Fruit fly (Drosophila melanogaster) whole organism, embryonic: ENCODE measurements around the gene Caper.
A peak's percentile ranks its signal among the peaks of the same experiment; 100 is the strongest.

Source experiments
- Blimp-1 ChIP-seq: fragments of 200-800 bp; sonication (Bioruptor generic); optimal IDR thresholded peaks from 3 replicates; lab custom pipeline; 2018; ENCODE audit warnings: missing biosample characterization, missing genetic modification characterization, mild to moderate bottlenecking, moderate library complexity, missing genetic modification reagents
- CG10274 ChIP-seq: fragments of 200-800 bp; sonication (Bioruptor generic); optimal IDR thresholded peaks from 3 replicates; lab custom pipeline; 2017; ENCODE audit warnings: missing biosample characterization, mild to moderate bottlenecking, missing genetic modification characterization
- CG11560 ChIP-seq: fragments of 200-800 bp; sonication (Bioruptor generic); IDR thresholded peaks from 3 replicates; pipeline ENCODE4 v1.3.6; 2022; ENCODE audit warnings: missing biosample characterization, missing genetic modification characterization
- CG11723 ChIP-seq: fragments of 200-800 bp; sonication (Bioruptor generic); optimal IDR thresholded peaks from 2 replicates; lab custom pipeline; 2017; ENCODE audit warnings: missing biosample characterization, mild to moderate bottlenecking, missing genetic modification characterization
- CG12299 ChIP-seq: fragments of 200-800 bp; sonication (Bioruptor generic); optimal IDR thresholded peaks from 2 replicates; lab custom pipeline; 2018; ENCODE audit warnings: missing biosample characterization, mild to moderate bottlenecking, missing genetic modification characterization
- CG12769 ChIP-seq: fragments of 200-800 bp; sonication (Bioruptor generic); optimal IDR thresholded peaks from 2 replicates; lab custom pipeline; 2019; ENCODE audit warnings: missing biosample characterization, mild to moderate bottlenecking, missing genetic modification characterization, moderate library complexity
- CG12942 ChIP-seq: fragments of 200-800 bp; sonication (Bioruptor generic); optimal IDR thresholded peaks from 3 replicates; lab custom pipeline; 2016; ENCODE audit warnings: missing biosample characterization, missing genetic modification characterization
- CG16779 ChIP-seq: fragments of 200-800 bp; sonication (Bioruptor generic); IDR thresholded peaks from 2 replicates; pipeline ENCODE4 v1.3.6; 2022; ENCODE audit warnings: missing biosample characterization, missing genetic modification characterization
- CG17359 ChIP-seq: fragments of 200-800 bp; sonication (Bioruptor generic); optimal IDR thresholded peaks from 3 replicates; lab custom pipeline; 2018; ENCODE audit warnings: missing biosample characterization, mild to moderate bottlenecking, missing genetic modification characterization, moderate library complexity
- CG17802 ChIP-seq: fragments of 200-800 bp; sonication (Bioruptor generic); optimal IDR thresholded peaks from 2 replicates; lab custom pipeline; 2018; ENCODE audit warnings: missing biosample characterization, mild to moderate bottlenecking, missing genetic modification characterization, moderate library complexity
- CG18599 ChIP-seq: fragments of 200-800 bp; sonication (Bioruptor generic); optimal IDR thresholded peaks from 3 replicates; lab custom pipeline; 2017; ENCODE audit warnings: missing biosample characterization, missing genetic modification characterization, mild to moderate bottlenecking, moderate library complexity, missing genetic modification reagents
- CG31365 ChIP-seq: fragments of 200-800 bp; sonication (Bioruptor generic); optimal IDR thresholded peaks from 2 replicates; lab custom pipeline; 2018; ENCODE audit warnings: missing biosample characterization, mild to moderate bottlenecking, missing genetic modification characterization
- CG31388 ChIP-seq: fragments of 200-800 bp; sonication (Bioruptor generic); optimal IDR thresholded peaks from 2 replicates; lab custom pipeline; 2016; ENCODE audit warnings: missing biosample characterization, missing genetic modification characterization
- CG3163 ChIP-seq: fragments of 200-800 bp; sonication (Bioruptor generic); optimal IDR thresholded peaks from 3 replicates; lab custom pipeline; 2016; ENCODE audit warnings: missing biosample characterization, missing genetic modification characterization
- CG33213 ChIP-seq: fragments of 200-800 bp; sonication (Bioruptor generic); optimal IDR thresholded peaks from 3 replicates; lab custom pipeline; 2016; ENCODE audit warnings: missing biosample characterization, missing genetic modification characterization
- CG3407 ChIP-seq: fragments of 200-800 bp; sonication (Bioruptor generic); optimal IDR thresholded peaks from 2 replicates; lab custom pipeline; 2018; ENCODE audit warnings: missing biosample characterization, mild to moderate bottlenecking, missing genetic modification characterization
- CG3847 ChIP-seq: fragments of 200-800 bp; sonication (Bioruptor generic); IDR thresholded peaks from 2 replicates; pipeline ENCODE4 v1.3.6; 2022; ENCODE audit warnings: missing biosample characterization, missing genetic modification characterization
- CG4424 ChIP-seq: fragments of 200-800 bp; sonication (Bioruptor generic); optimal IDR thresholded peaks from 3 replicates; lab custom pipeline; 2016; ENCODE audit warnings: missing biosample characterization, missing genetic modification characterization
- CG6765 ChIP-seq: fragments of 200-800 bp; sonication (Bioruptor generic); optimal IDR thresholded peaks from 3 replicates; lab custom pipeline; 2017; ENCODE audit warnings: missing biosample characterization, mild to moderate bottlenecking, missing genetic modification characterization
- CG7987 ChIP-seq: fragments of 200-800 bp; sonication (Bioruptor generic); optimal IDR thresholded peaks from 2 replicates; lab custom pipeline; 2018; ENCODE audit warnings: missing biosample characterization, mild to moderate bottlenecking, missing genetic modification characterization, moderate library complexity
- CG8281 ChIP-seq: fragments of 200-800 bp; sonication (Bioruptor generic); optimal IDR thresholded peaks from 2 replicates; lab custom pipeline; 2018; ENCODE audit warnings: missing biosample characterization, mild to moderate bottlenecking, missing genetic modification characterization, moderate library complexity
- CG8478 ChIP-seq: fragments of >200 bp; optimal IDR thresholded peaks from 2 replicates; lab custom pipeline; 2018
- CG8944 ChIP-seq: fragments of 200-800 bp; sonication (Bioruptor generic); optimal IDR thresholded peaks from 3 replicates; lab custom pipeline; 2016; ENCODE audit warnings: missing biosample characterization, missing genetic modification characterization
- CG9932 ChIP-seq: fragments of 200-800 bp; sonication (Bioruptor generic); IDR thresholded peaks from 2 replicates; pipeline ENCODE4 v1.3.6; 2022; ENCODE audit warnings: missing biosample characterization, missing genetic modification characterization
- Chrac-16 ChIP-seq: fragments of 200-800 bp; sonication (Bioruptor generic); optimal IDR thresholded peaks from 3 replicates; lab custom pipeline; 2016; ENCODE audit warnings: missing biosample characterization, missing genetic modification characterization
- CkIIα-i1 ChIP-seq: fragments of 200-800 bp; sonication (Bioruptor generic); IDR thresholded peaks from 2 replicates; pipeline ENCODE4 v1.3.6; 2022; ENCODE audit warnings: missing biosample characterization, missing genetic modification characterization
- Deaf1 ChIP-seq: fragments of 200-800 bp; optimal IDR thresholded peaks from 3 replicates; lab custom pipeline; 2019; ENCODE audit warnings: missing biosample characterization, mild to moderate bottlenecking, missing genetic modification characterization, moderate library complexity
- E2f1 ChIP-seq: fragments of 200-800 bp; sonication (Bioruptor generic); IDR thresholded peaks from 2 replicates; pipeline ENCODE4 v1.3.6; 2022; ENCODE audit warnings: missing biosample characterization, missing genetic modification characterization
- Eip74EF ChIP-seq, 2 experiments: fragments of 200-800 bp in 1 of 2; fragments of >200 bp in 1 of 2; sonication (Bioruptor generic) in 1 of 2; optimal IDR thresholded peaks; 2 replicates each; lab custom pipeline; 2017 to 2019; ENCODE audit warnings: missing biosample characterization in 2 of 2, missing genetic modification characterization in 2 of 2, mild to moderate bottlenecking in 1 of 2, moderate library complexity in 1 of 2
- Elba2 ChIP-seq: fragments of 200-800 bp; sonication (Bioruptor generic); optimal IDR thresholded peaks from 3 replicates; lab custom pipeline; 2016; ENCODE audit warnings: missing biosample characterization, missing genetic modification characterization
- Fer1 ChIP-seq: fragments of 200-800 bp; sonication (Bioruptor generic); optimal IDR thresholded peaks from 2 replicates; lab custom pipeline; 2017; ENCODE audit warnings: missing biosample characterization, mild to moderate bottlenecking, missing genetic modification characterization
- HHEX ChIP-seq: fragments of 200-800 bp; sonication (Bioruptor generic); optimal IDR thresholded peaks from 3 replicates; lab custom pipeline; 2017; ENCODE audit warnings: missing biosample characterization, mild to moderate bottlenecking, missing genetic modification characterization, missing genetic modification reagents
- HLH4C ChIP-seq: fragments of 200-800 bp; sonication (Bioruptor generic); IDR thresholded peaks from 3 replicates; pipeline ENCODE4 v1.3.6; 2022; ENCODE audit warnings: missing biosample characterization, missing genetic modification characterization; ENCODE audit not compliant: partially characterized antibody
- Jarid2 ChIP-seq: fragments of 200-800 bp; sonication (Bioruptor generic); optimal IDR thresholded peaks from 3 replicates; lab custom pipeline; 2017; ENCODE audit warnings: mild to moderate bottlenecking, missing biosample characterization, missing genetic modification reagents, missing genetic modification characterization
- Lhr ChIP-seq: fragments of 200-800 bp; sonication (Bioruptor generic); optimal IDR thresholded peaks from 3 replicates; lab custom pipeline; 2017; ENCODE audit warnings: mild to moderate bottlenecking, missing biosample characterization, missing genetic modification reagents, missing genetic modification characterization
- Optix ChIP-seq: fragments of 200-800 bp; sonication (Bioruptor generic); IDR thresholded peaks from 3 replicates; pipeline ENCODE4 v1.3.6; 2022; ENCODE audit warnings: missing biosample characterization, missing genetic modification characterization
- ab ChIP-seq: fragments of 200-800 bp; sonication (Bioruptor generic); optimal IDR thresholded peaks from 2 replicates; lab custom pipeline; 2016; ENCODE audit warnings: missing biosample characterization, missing genetic modification characterization
- caup ChIP-seq: fragments of 200-800 bp; sonication (Bioruptor generic); optimal IDR thresholded peaks from 3 replicates; lab custom pipeline; 2017; ENCODE audit warnings: missing biosample characterization, mild to moderate bottlenecking, missing genetic modification characterization, moderate library complexity; ENCODE audit not compliant: severe bottlenecking
- ci ChIP-seq: fragments of 200-800 bp; sonication (Bioruptor generic); IDR thresholded peaks from 3 replicates; pipeline ENCODE4 v1.3.6; 2022; ENCODE audit warnings: missing biosample characterization, missing genetic modification characterization
- croc ChIP-seq: fragments of 200-800 bp; sonication (Bioruptor generic); conservative IDR thresholded peaks from 3 replicates; pipeline ENCODE4 v1.3.6; 2022; ENCODE audit warnings: missing biosample characterization, missing genetic modification characterization
- dmrt99B ChIP-seq: fragments of 200-800 bp; sonication (Bioruptor generic); optimal IDR thresholded peaks from 2 replicates; lab custom pipeline; 2018; ENCODE audit warnings: missing biosample characterization, mild to moderate bottlenecking, missing genetic modification characterization, moderate library complexity
- dpn ChIP-seq, 2 experiments: fragments of 200-800 bp; sonication (Bioruptor generic); optimal IDR thresholded peaks; 3 replicates each; lab custom pipeline; 2016; ENCODE audit warnings: missing biosample characterization in 2 of 2, missing genetic modification characterization in 2 of 2
- emc ChIP-seq: fragments of 200-800 bp; sonication (Bioruptor generic); optimal IDR thresholded peaks from 2 replicates; lab custom pipeline; 2016; ENCODE audit warnings: missing biosample characterization, missing genetic modification characterization
- h ChIP-seq: fragments of >200 bp; optimal IDR thresholded peaks from 2 replicates; lab custom pipeline; 2017
- hb ChIP-seq: fragments of 200-800 bp; sonication (Bioruptor generic); IDR thresholded peaks from 3 replicates; pipeline ENCODE4 v1.3.6; 2022; ENCODE audit warnings: missing biosample characterization, missing genetic modification characterization; ENCODE audit not compliant: partially characterized antibody
- pb ChIP-seq: fragments of 200-800 bp; sonication (Bioruptor generic); optimal IDR thresholded peaks from 3 replicates; lab custom pipeline; 2016; ENCODE audit warnings: missing biosample characterization, missing genetic modification characterization
- pzg ChIP-seq: fragments of 200-800 bp; sonication (Bioruptor generic); optimal IDR thresholded peaks from 3 replicates; lab custom pipeline; 2018; ENCODE audit warnings: missing biosample characterization, mild to moderate bottlenecking, missing genetic modification characterization, moderate library complexity
- run ChIP-seq: fragments of 200-800 bp; sonication (Bioruptor generic); optimal IDR thresholded peaks from 3 replicates; lab custom pipeline; 2018; ENCODE audit warnings: missing biosample characterization, mild to moderate bottlenecking, missing genetic modification characterization
- sim ChIP-seq: fragments of 200-800 bp; sonication (Bioruptor generic); IDR thresholded peaks from 2 replicates; pipeline ENCODE4 v1.3.6; 2022; ENCODE audit warnings: missing biosample characterization, missing genetic modification characterization
- toy ChIP-seq: fragments of 200-800 bp; sonication (Bioruptor generic); IDR thresholded peaks from 2 replicates; pipeline ENCODE4 v1.3.6; 2022; ENCODE audit warnings: missing biosample characterization, missing genetic modification characterization
- usp ChIP-seq: fragments of >200 bp; optimal IDR thresholded peaks from 2 replicates; lab custom pipeline; 2017; ENCODE audit warnings: missing biosample characterization, missing genetic modification characterization

Gene Caper

DNA sequence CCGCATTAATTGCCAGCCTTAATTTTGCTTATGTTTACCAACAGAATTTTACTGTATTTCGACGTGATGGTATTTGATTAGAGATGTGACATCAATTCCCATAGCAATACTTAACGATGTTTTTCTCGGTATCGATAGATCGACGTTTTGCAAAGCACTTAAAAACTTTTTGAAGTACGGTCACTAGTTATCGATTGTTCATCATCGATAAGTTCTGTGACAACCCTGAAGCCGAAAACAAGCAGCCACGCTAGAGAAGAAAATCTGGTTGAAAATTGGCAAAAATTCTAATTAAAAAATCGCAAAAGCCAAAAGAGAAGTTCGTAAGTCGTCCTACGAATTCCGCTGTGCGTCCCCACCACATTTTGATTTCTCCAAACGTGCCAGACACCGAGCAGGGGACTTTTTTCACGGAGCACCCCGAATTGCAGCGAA lies at the start of gene Caper, which contains the start of gene Rab30 (continued):
- no peak for TF ChIP-seq ab
- TF ChIP-seq CG4424 (GFP tag; lab: Kevin White, UChicago): peak; percentile 45
- no peak for TF ChIP-seq Optix
- TF ChIP-seq CG8281 (tag; lab: Kevin White, UChicago): no peak
- no peak for TF ChIP-seq CG8478 (lab: Kevin White, UChicago)
- no peak for TF ChIP-seq CG3407
- peak; percentile 94 for TF ChIP-seq pzg (GFP tag; lab: Kevin White, UChicago)
- TF ChIP-seq Deaf1: peak; percentile 58
- no peak for TF ChIP-seq CG11723 (GFP tag; lab: Kevin White, UChicago)
- TF ChIP-seq pb (GFP tag; lab: Kevin White, UChicago): peak; percentile 5
- TF ChIP-seq emc (GFP tag; lab: Kevin White, UChicago): no peak
- TF ChIP-seq CG16779: no peak
- no peak for TF ChIP-seq Elba2
- peak; percentile 39 for TF ChIP-seq Chrac-16 (GFP tag; lab: Kevin White, UChicago)
- peak; percentile 74 for TF ChIP-seq CG33213 (GFP tag; lab: Kevin White, UChicago)
- no peak for TF ChIP-seq E2f1 (GFP tag; lab: Robert Waterston, UW)
- TF ChIP-seq CG18599 (GFP tag; lab: Kevin White, UChicago): no peak
- no peak for TF ChIP-seq CG11560 (tag; lab: Robert Waterston, UW)
- TF ChIP-seq CG7987 (GFP tag; lab: Kevin White, UChicago): peak; percentile 52
- TF ChIP-seq dmrt99B: no peak
- TF ChIP-seq Eip74EF (GFP tag; optimal IDR thresholded peaks at IDR 0.05; lab: Kevin White, UChicago): no peak
- no peak for TF ChIP-seq CG10274 (GFP tag; lab: Kevin White, UChicago)
- TF ChIP-seq CkIIα-i1 (GFP tag; lab: Robert Waterston, UW): no peak
- no peak for TF ChIP-seq usp
- TF ChIP-seq h (lab: Kevin White, UChicago): no peak
- TF ChIP-seq CG31365: no peak
- peak; percentile 97 for TF ChIP-seq hb
- TF ChIP-seq Lhr (GFP tag; lab: Kevin White, UChicago): peak; percentile 54
- TF ChIP-seq caup (GFP tag; lab: Kevin White, UChicago): peak; percentile 52
- no peak for TF ChIP-seq Jarid2 (GFP tag; lab: Kevin White, UChicago)
- TF ChIP-seq CG8944 (GFP tag; lab: Kevin White, UChicago): peak; percentile 53
- no peak for TF ChIP-seq CG31388 (GFP tag; lab: Kevin White, UChicago)
- TF ChIP-seq CG3163: peak; percentile 29
- no peak for TF ChIP-seq run (tag; lab: Kevin White, UChicago)
- TF ChIP-seq CG12769 (tag; lab: Kevin White, UChicago): peak; percentile 70
- TF ChIP-seq CG12299 (tag; lab: Kevin White, UChicago): peak; percentile 55
- TF ChIP-seq CG6765 (GFP tag; lab: Kevin White, UChicago): no peak
- peak; percentile 72 to 75 for TF ChIP-seq dpn (GFP tag; optimal IDR thresholded peaks at IDR 0.05; lab: Kevin White, UChicago)
- peak; percentile 22 for TF ChIP-seq Fer1 (GFP tag; lab: Kevin White, UChicago)
- peak; percentile 98 for TF ChIP-seq HLH4C (GFP tag; lab: Robert Waterston, UW)
- TF ChIP-seq CG17802 (tag; lab: Kevin White, UChicago): peak; percentile 8
- TF ChIP-seq CG3847 (GFP tag; lab: Robert Waterston, UW): peak; percentile 74
- no peak for TF ChIP-seq toy (GFP tag; lab: Robert Waterston, UW)
- peak; percentile 43 for TF ChIP-seq CG12942 (GFP tag; lab: Kevin White, UChicago)
- TF ChIP-seq CG9932 (GFP tag; lab: Robert Waterston, UW): peak; percentile 95
- no peak for TF ChIP-seq Blimp-1 (GFP tag; lab: Kevin White, UChicago)
- TF ChIP-seq croc (GFP tag; lab: Robert Waterston, UW): no peak
- peak; percentile 79; the same call in 2 of the 3 replicates for TF ChIP-seq ci
- TF ChIP-seq sim (GFP tag; lab: Robert Waterston, UW): no peak
- TF ChIP-seq HHEX (GFP tag; lab: Kevin White, UChicago): no peak
- TF ChIP-seq CG17359 (tag; lab: Kevin White, UChicago): peak; percentile 43
